Worm (Caenorhabditis elegans) whole organism, L1 larva: ENCODE measurements around the gene gcs-1.

Source experiments
- Y116A8C.19 ChIP-seq: sonication (generic microtip); optimal IDR thresholded peaks from 2 replicates; lab custom pipeline; 2016; ENCODE audit warnings: missing compliant biosample characterization, missing genetic modification characterization, borderline replicate concordance
- alr-1 ChIP-seq: fragments of 200-800 bp; sonication (Bioruptor generic); optimal IDR thresholded peaks from 2 replicates; lab custom pipeline; 2018; ENCODE audit warnings: borderline replicate concordance, mild to moderate bottlenecking, missing genetic modification characterization, missing compliant biosample characterization
- aly-2 ChIP-seq: fragments of 150-350 bp; optimal IDR thresholded peaks from 2 replicates; lab custom pipeline; 2014; ENCODE audit warnings: missing biosample characterization, missing genetic modification characterization
- ces-1 ChIP-seq: fragments of 150-350 bp; optimal IDR thresholded peaks from 2 replicates; lab custom pipeline; 2014; ENCODE audit warnings: missing biosample characterization, missing genetic modification reagents, missing genetic modification characterization
- dpl-1 ChIP-seq, 3 experiments: fragments of 150-350 bp in 2 of 3; sonication (generic microtip) in 1 of 3; optimal IDR thresholded peaks; 2 replicates each; lab custom pipeline; 2014 to 2017; ENCODE audit warnings: missing biosample characterization in 3 of 3, missing genetic modification characterization in 3 of 3, missing genetic modification reagents in 3 of 3
- efl-3 ChIP-seq: fragments of 200-800 bp; sonication (Bioruptor generic); optimal IDR thresholded peaks from 2 replicates; lab custom pipeline; 2018; ENCODE audit warnings: mild to moderate bottlenecking, missing genetic modification characterization, missing compliant biosample characterization
- mdl-1 ChIP-seq, 2 experiments: fragments of 150-350 bp; optimal IDR thresholded peaks; 2 replicates each; lab custom pipeline; 2014 to 2017; ENCODE audit warnings: missing biosample characterization in 2 of 2, missing genetic modification characterization in 2 of 2, inconsistent platforms in 1 of 2
- sox-4 ChIP-seq: sonication (generic microtip); optimal IDR thresholded peaks from 2 replicates; lab custom pipeline; 2016; ENCODE audit warnings: missing genetic modification characterization, missing compliant biosample characterization
- unc-130 ChIP-seq: fragments of 150-350 bp; optimal IDR thresholded peaks from 2 replicates; lab custom pipeline; 2017; ENCODE audit warnings: missing biosample characterization, missing genetic modification characterization, inconsistent platforms
- unc-62 ChIP-seq: fragments of 150-350 bp; optimal IDR thresholded peaks from 2 replicates; lab custom pipeline; 2014; ENCODE audit warnings: missing biosample characterization, missing genetic modification reagents, missing genetic modification characterization

- TF ChIP-seq dpl-1 (GFP tag; optimal IDR thresholded peaks at IDR 0.05; lab: Kevin White, UChicago) (no peak), efl-3 (GFP tag; lab: Kevin White, UChicago) (no peak), unc-62 (GFP tag; lab: Kevin White, UChicago) (no peak), sox-4 (tag; lab: Kevin White, UChicago) (no peak), alr-1 (tag; lab: Kevin White, UChicago) (no peak), Y116A8C.19 (no peak), mdl-1 (tag; optimal IDR thresholded peaks at IDR 0.05; lab: Kevin White, UChicago) (no peak), unc-130 (tag; lab: Kevin White, UChicago) (no peak), aly-2 (tag; lab: Kevin White, UChicago) (no peak), ces-1 (no peak)
These were observed 18.4 kb downstream of the gcs-1 start, which contains the start of gene dep-1 for ce11 chrII:9019704-9020103.
